Fruit fly (Drosophila melanogaster) whole organism, embryonic: ENCODE data around the gene RhoGAPp190.
A peak's percentile ranks its signal among the peaks of the same experiment; 100 is the strongest.

ENCODE experiments used
- ATbp ChIP-seq: fragments of 200-800 bp; sonication (Bioruptor generic); optimal IDR thresholded peaks from 2 replicates; lab custom pipeline; 2017; ENCODE audit warnings: missing biosample characterization, mild to moderate bottlenecking, missing genetic modification characterization, missing genetic modification reagents
- CG10321 ChIP-seq: fragments of 200-800 bp; sonication (Bioruptor generic); IDR thresholded peaks from 2 replicates; pipeline ENCODE4 v1.3.6; 2022; ENCODE audit warnings: missing biosample characterization, missing genetic modification characterization
- CG10431 ChIP-seq: fragments of 200-800 bp; sonication (Bioruptor generic); optimal IDR thresholded peaks from 3 replicates; lab custom pipeline; 2018; ENCODE audit warnings: missing biosample characterization, mild to moderate bottlenecking, missing genetic modification characterization
- CG10565 ChIP-seq: fragments of 200-800 bp; sonication (Bioruptor generic); optimal IDR thresholded peaks from 3 replicates; lab custom pipeline; 2016; ENCODE audit warnings: missing biosample characterization, mild to moderate bottlenecking, missing genetic modification characterization
- CG10959 ChIP-seq: fragments of 200-800 bp; sonication (Bioruptor generic); IDR thresholded peaks from 2 replicates; pipeline ENCODE4 v1.3.6; 2022; ENCODE audit warnings: missing biosample characterization, missing genetic modification characterization
- CG11504 ChIP-seq: fragments of 200-800 bp; sonication (Bioruptor generic); optimal IDR thresholded peaks from 3 replicates; lab custom pipeline; 2019; ENCODE audit warnings: missing biosample characterization, mild to moderate bottlenecking, missing genetic modification characterization, moderate library complexity
- CG13894 ChIP-seq: fragments of 200-800 bp; sonication (Bioruptor generic); optimal IDR thresholded peaks from 3 replicates; lab custom pipeline; 2018; ENCODE audit warnings: missing biosample characterization, mild to moderate bottlenecking, missing genetic modification characterization, moderate library complexity
- CG14014 ChIP-seq: fragments of 200-800 bp; sonication (Bioruptor generic); IDR thresholded peaks from 2 replicates; pipeline ENCODE4 v1.3.6; 2022; ENCODE audit warnings: missing biosample characterization, missing genetic modification characterization
- CG1603 ChIP-seq: fragments of 200-800 bp; sonication (Bioruptor generic); optimal IDR thresholded peaks from 2 replicates; lab custom pipeline; 2019; ENCODE audit warnings: missing biosample characterization, mild to moderate bottlenecking, missing genetic modification characterization, moderate library complexity
- CG17829 ChIP-seq: fragments of 200-800 bp; optimal IDR thresholded peaks from 2 replicates; lab custom pipeline; 2019; ENCODE audit warnings: missing biosample characterization, mild to moderate bottlenecking, missing genetic modification characterization, moderate library complexity
- CG1832 ChIP-seq: fragments of 200-800 bp; sonication (Bioruptor generic); optimal IDR thresholded peaks from 2 replicates; lab custom pipeline; 2017; ENCODE audit warnings: missing biosample characterization, mild to moderate bottlenecking, missing genetic modification characterization, inconsistent platforms
- CG2116 ChIP-seq: fragments of 200-800 bp; sonication (Bioruptor generic); optimal IDR thresholded peaks from 3 replicates; lab custom pipeline; 2018; ENCODE audit warnings: missing biosample characterization, mild to moderate bottlenecking, missing genetic modification characterization
- CG2875 ChIP-seq: fragments of 200-800 bp; sonication (Bioruptor generic); optimal IDR thresholded peaks from 2 replicates; lab custom pipeline; 2017; ENCODE audit warnings: missing biosample characterization, mild to moderate bottlenecking, missing genetic modification characterization, missing genetic modification reagents
- CG30403 ChIP-seq: fragments of 200-800 bp; sonication (Bioruptor generic); optimal IDR thresholded peaks from 3 replicates; lab custom pipeline; 2016; ENCODE audit warnings: missing biosample characterization, missing genetic modification characterization
- CG31365 ChIP-seq: fragments of 200-800 bp; sonication (Bioruptor generic); optimal IDR thresholded peaks from 2 replicates; lab custom pipeline; 2018; ENCODE audit warnings: missing biosample characterization, mild to moderate bottlenecking, missing genetic modification characterization
- CG3847 ChIP-seq: fragments of 200-800 bp; sonication (Bioruptor generic); IDR thresholded peaks from 2 replicates; pipeline ENCODE4 v1.3.6; 2022; ENCODE audit warnings: missing biosample characterization, missing genetic modification characterization
- CG4854 ChIP-seq: fragments of 200-800 bp; sonication (Bioruptor generic); optimal IDR thresholded peaks from 2 replicates; lab custom pipeline; 2016; ENCODE audit warnings: missing biosample characterization, missing genetic modification characterization, inconsistent platforms
- CG8089 ChIP-seq: fragments of 200-800 bp; sonication (Bioruptor generic); optimal IDR thresholded peaks from 3 replicates; lab custom pipeline; 2016; ENCODE audit warnings: missing biosample characterization, missing genetic modification characterization
- CG8388 ChIP-seq: fragments of 200-800 bp; sonication (Bioruptor generic); optimal IDR thresholded peaks from 2 replicates; lab custom pipeline; 2019; ENCODE audit warnings: missing biosample characterization, mild to moderate bottlenecking, missing genetic modification characterization, moderate library complexity
- CG9437 ChIP-seq: fragments of 200-800 bp; sonication (Bioruptor generic); optimal IDR thresholded peaks from 2 replicates; lab custom pipeline; 2018; ENCODE audit warnings: missing biosample characterization, mild to moderate bottlenecking, missing genetic modification characterization
- CG9797 ChIP-seq: fragments of 200-800 bp; sonication (Bioruptor generic); optimal IDR thresholded peaks from 3 replicates; lab custom pipeline; 2018; ENCODE audit warnings: missing biosample characterization, mild to moderate bottlenecking, missing genetic modification characterization
- Chrac-16 ChIP-seq: fragments of 200-800 bp; sonication (Bioruptor generic); optimal IDR thresholded peaks from 3 replicates; lab custom pipeline; 2016; ENCODE audit warnings: missing biosample characterization, missing genetic modification characterization
- CrebB ChIP-seq: fragments of 200-800 bp; sonication (Bioruptor generic); optimal IDR thresholded peaks from 3 replicates; lab custom pipeline; 2018; ENCODE audit warnings: missing biosample characterization, mild to moderate bottlenecking, missing genetic modification characterization
- Dip3 ChIP-seq: fragments of 200-800 bp; sonication (Bioruptor generic); optimal IDR thresholded peaks from 3 replicates; lab custom pipeline; 2016; ENCODE audit warnings: missing biosample characterization, missing genetic modification characterization
- E2f2 ChIP-seq: fragments of 200-800 bp; sonication (Bioruptor generic); IDR thresholded peaks from 2 replicates; pipeline ENCODE4 v1.3.6; 2022; ENCODE audit warnings: missing biosample characterization, missing genetic modification characterization
- Hr78 ChIP-seq, 2 experiments: fragments of 200-800 bp in 1 of 2; fragments of >200 bp in 1 of 2; sonication (Bioruptor generic) in 1 of 2; optimal IDR thresholded peaks; 2 replicates each; lab custom pipeline; 2017 to 2019; ENCODE audit warnings: missing biosample characterization in 2 of 2, missing genetic modification characterization in 2 of 2, mild to moderate bottlenecking in 1 of 2, moderate library complexity in 1 of 2
- Lim3 ChIP-seq: fragments of 200-800 bp; sonication (Bioruptor generic); IDR thresholded peaks from 2 replicates; pipeline ENCODE4 v1.3.6; 2022; ENCODE audit warnings: missing biosample characterization, missing genetic modification characterization
- Mad ChIP-seq: fragments of 200-800 bp; sonication (Bioruptor generic); optimal IDR thresholded peaks from 2 replicates; lab custom pipeline; 2016; ENCODE audit warnings: missing biosample characterization, missing genetic modification characterization
- Max ChIP-seq: fragments of 200-800 bp; sonication (Bioruptor generic); optimal IDR thresholded peaks from 2 replicates; lab custom pipeline; 2016; ENCODE audit warnings: missing biosample characterization, mild to moderate bottlenecking, missing genetic modification characterization
- Meics ChIP-seq: fragments of 200-800 bp; sonication (Bioruptor generic); optimal IDR thresholded peaks from 2 replicates; lab custom pipeline; 2017; ENCODE audit warnings: missing biosample characterization, mild to moderate bottlenecking, missing genetic modification characterization
- NC2α ChIP-seq: fragments of 200-800 bp; sonication (Bioruptor generic); optimal IDR thresholded peaks from 2 replicates; lab custom pipeline; 2016; ENCODE audit warnings: missing biosample characterization, missing genetic modification characterization
- NC2β ChIP-seq: fragments of 200-800 bp; sonication (Bioruptor generic); optimal IDR thresholded peaks from 2 replicates; lab custom pipeline; 2016; ENCODE audit warnings: missing biosample characterization, missing genetic modification characterization
- ab ChIP-seq: fragments of 200-800 bp; sonication (Bioruptor generic); optimal IDR thresholded peaks from 2 replicates; lab custom pipeline; 2016; ENCODE audit warnings: missing biosample characterization, missing genetic modification characterization
- cg ChIP-seq: fragments of 200-800 bp; sonication (Bioruptor generic); optimal IDR thresholded peaks from 3 replicates; lab custom pipeline; 2019; ENCODE audit warnings: missing biosample characterization, mild to moderate bottlenecking, missing genetic modification characterization, moderate library complexity
- dysf ChIP-seq: fragments of 200-800 bp; sonication (Bioruptor generic); IDR thresholded peaks from 3 replicates; pipeline ENCODE4 v1.3.6; 2022; ENCODE audit warnings: missing biosample characterization, missing genetic modification characterization
- eve ChIP-seq, 2 experiments: fragments of >200 bp; optimal IDR thresholded peaks; 2 replicates each; lab custom pipeline; 2017; ENCODE audit warnings: missing biosample characterization in 2 of 2, missing genetic modification characterization in 2 of 2
- fd96Cb ChIP-seq: fragments of 200-800 bp; sonication (Bioruptor generic); optimal IDR thresholded peaks from 2 replicates; lab custom pipeline; 2018; ENCODE audit warnings: missing biosample characterization, mild to moderate bottlenecking, missing genetic modification characterization, moderate library complexity
- hkb ChIP-seq, 2 experiments: fragments of 200-800 bp in 1 of 2; fragments of >200 bp in 1 of 2; sonication (Bioruptor generic) in 1 of 2; IDR thresholded peaks in 1 of 2; optimal IDR thresholded peaks in 1 of 2; 2 replicates each; pipeline versions ENCODE4 v1.3.6 to Lab custom; 2017 to 2022; ENCODE audit warnings: missing biosample characterization in 1 of 2, missing genetic modification characterization in 1 of 2
- lab ChIP-seq: fragments of 200-800 bp; sonication (Bioruptor generic); optimal IDR thresholded peaks from 3 replicates; lab custom pipeline; 2017; ENCODE audit warnings: missing biosample characterization, missing genetic modification characterization, mild to moderate bottlenecking, moderate library complexity, missing genetic modification reagents
- nau ChIP-seq: fragments of 200-800 bp; sonication (Bioruptor generic); optimal IDR thresholded peaks from 3 replicates; lab custom pipeline; 2017; ENCODE audit warnings: missing biosample characterization, mild to moderate bottlenecking, missing genetic modification characterization, missing genetic modification reagents
- sima ChIP-seq: fragments of 200-800 bp; sonication (Bioruptor generic); optimal IDR thresholded peaks from 2 replicates; lab custom pipeline; 2016; ENCODE audit warnings: missing biosample characterization, missing genetic modification characterization
- sob ChIP-seq: fragments of 200-800 bp; sonication (Bioruptor generic); IDR thresholded peaks from 2 replicates; pipeline ENCODE4 v1.3.6; 2022; ENCODE audit warnings: missing biosample characterization, missing genetic modification characterization
- sqz ChIP-seq: fragments of 200-800 bp; sonication (Bioruptor generic); optimal IDR thresholded peaks from 3 replicates; lab custom pipeline; 2018; ENCODE audit warnings: missing biosample characterization, mild to moderate bottlenecking, missing genetic modification characterization
- ssp ChIP-seq: fragments of 200-800 bp; sonication (Bioruptor generic); IDR thresholded peaks from 2 replicates; pipeline ENCODE4 v1.3.6; 2022; ENCODE audit warnings: missing biosample characterization, missing genetic modification characterization
- tin ChIP-seq: fragments of 200-800 bp; sonication (Bioruptor generic); optimal IDR thresholded peaks from 3 replicates; lab custom pipeline; 2016; ENCODE audit warnings: missing biosample characterization, missing genetic modification characterization
- tio ChIP-seq: fragments of 200-800 bp; sonication (Bioruptor generic); optimal IDR thresholded peaks from 2 replicates; lab custom pipeline; 2017; ENCODE audit warnings: missing biosample characterization, missing genetic modification characterization, inconsistent platforms
- tna ChIP-seq: fragments of 200-800 bp; sonication (Bioruptor generic); IDR thresholded peaks from 2 replicates; pipeline ENCODE4 v1.3.6; 2022; ENCODE audit warnings: missing biosample characterization, missing genetic modification characterization; ENCODE audit not compliant: partially characterized antibody
- unc-4 ChIP-seq: fragments of 200-800 bp; sonication (Bioruptor generic); IDR thresholded peaks from 2 replicates; pipeline ENCODE4 v1.3.6; 2022; ENCODE audit warnings: missing biosample characterization, missing genetic modification characterization; ENCODE audit not compliant: partially characterized antibody

RhoGAPp190 gene

DNA sequence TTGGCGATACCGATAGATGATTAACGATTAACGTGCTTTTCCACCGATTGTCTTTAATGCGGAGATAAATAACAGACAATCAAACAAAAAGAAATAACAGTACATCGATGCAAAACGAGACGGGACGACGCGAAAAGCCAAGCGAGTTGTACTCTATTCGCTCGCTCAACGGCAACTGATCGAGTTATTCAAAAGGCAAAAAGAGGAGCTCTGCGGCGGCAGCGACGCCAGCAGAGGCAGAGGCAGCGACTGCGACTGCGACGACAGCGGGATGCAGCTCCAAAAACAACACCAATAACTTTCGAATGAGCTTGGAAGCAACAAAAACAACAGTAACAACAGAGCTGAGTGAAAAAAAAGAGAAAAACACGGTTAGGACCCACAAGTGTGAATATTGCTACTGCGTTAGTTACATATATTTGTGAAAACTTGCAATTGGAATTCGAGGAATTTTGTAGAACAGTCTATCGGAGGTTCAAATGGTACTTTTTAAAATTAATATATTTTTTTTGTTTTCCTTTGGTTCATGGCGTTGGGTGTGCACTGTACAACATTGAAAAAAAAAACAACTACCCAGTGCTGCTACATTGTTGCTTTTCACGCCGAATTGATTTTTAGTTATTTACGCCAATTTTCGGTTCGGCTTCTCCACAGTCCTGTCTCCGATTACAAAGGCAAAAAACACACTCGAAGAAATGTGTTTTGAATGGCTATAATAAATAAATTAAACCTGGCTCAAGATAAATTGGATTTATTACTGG, 30.6 kb upstream of the RhoGAPp190 start (continued):
- TF ChIP-seq CG2116 (GFP tag; lab: Kevin White, UChicago) (no peak), CG10431 (GFP tag; lab: Kevin White, UChicago) (peak; percentile 26), CG9797 (no peak), ATbp (GFP tag; lab: Kevin White, UChicago) (peak; percentile 70), tin (GFP tag; lab: Kevin White, UChicago) (peak; percentile 49), dysf (GFP tag; lab: Robert Waterston, UW) (peak; percentile 83), Chrac-16 (GFP tag; lab: Kevin White, UChicago) (peak; percentile 31), ab (GFP tag; lab: Kevin White, UChicago) (peak; percentile 52), sima (GFP tag; lab: Kevin White, UChicago) (no peak), lab (GFP tag; lab: Kevin White, UChicago) (peak; percentile 68), CG31365 (tag; lab: Kevin White, UChicago) (no peak), Hr78 (GFP tag; optimal IDR thresholded peaks at IDR 0.05; lab: Kevin White, UChicago) (no peak), tna (no peak), CG2875 (GFP tag; lab: Kevin White, UChicago) (peak; percentile 58), sqz (GFP tag; lab: Kevin White, UChicago) (peak; percentile 81), Mad (peak; percentile 2), hkb (optimal IDR thresholded peaks at IDR 0.05; lab: Kevin White, UChicago) (no peak), hkb (GFP tag; IDR thresholded peaks at IDR 0.05; lab: Robert Waterston, UW) (peak; percentile 77), CG8089 (no peak), Lim3 (GFP tag; lab: Robert Waterston, UW) (peak; percentile 54; the same call in 1 of the 2 replicates), CG17829 (tag; lab: Kevin White, UChicago) (peak; percentile 55), sob (peak; percentile 63), nau (GFP tag; lab: Kevin White, UChicago) (peak; percentile 28), CG13894 (no peak), E2f2 (peak; percentile 60), CG10565 (no peak), Max (GFP tag; lab: Kevin White, UChicago) (peak; percentile 26), CG4854 (GFP tag; lab: Kevin White, UChicago) (no peak), CrebB (tag; lab: Kevin White, UChicago) (no peak), CG9437 (peak; percentile 43), eve (GFP tag; optimal IDR thresholded peaks at IDR 0.05; lab: Kevin White, UChicago) (no peak), fd96Cb (tag; lab: Kevin White, UChicago) (peak; percentile 73), CG11504 (peak; percentile 82), CG30403 (peak; percentile 74), CG10959 (GFP tag; lab: Robert Waterston, UW) (peak; percentile 52), NC2β (no peak), tio (GFP tag; lab: Kevin White, UChicago) (peak; percentile 25), CG14014 (peak; percentile 78), CG1832 (GFP tag; lab: Kevin White, UChicago) (no peak), unc-4 (GFP tag; lab: Robert Waterston, UW) (no peak), ssp (GFP tag; lab: Robert Waterston, UW) (peak; percentile 67), CG1603 (tag; lab: Kevin White, UChicago) (no peak), CG8388 (peak; percentile 46), Meics (GFP tag; lab: Kevin White, UChicago) (peak; percentile 35), Dip3 (GFP tag; lab: Kevin White, UChicago) (peak; percentile 3), NC2α (no peak), CG3847 (GFP tag; lab: Robert Waterston, UW) (peak; percentile 38), CG10321 (0 out of 2 replicates have a peak, but pooled peaks have one; percentile 10), cg (GFP tag; lab: Kevin White, UChicago) (no peak)
